Fruit fly (Drosophila melanogaster) whole organism, prepupa: ENCODE results near the gene Cyp4ac2.

ENCODE experiments used
- Blimp-1 ChIP-seq: fragments of 200-800 bp; sonication (Bioruptor generic); optimal IDR thresholded peaks from 3 replicates; lab custom pipeline; 2017; ENCODE audit warnings: missing biosample characterization, missing genetic modification characterization, mild to moderate bottlenecking, moderate library complexity, missing genetic modification reagents
- CG10631 ChIP-seq: fragments of 200-800 bp; sonication (Bioruptor generic); optimal IDR thresholded peaks from 2 replicates; lab custom pipeline; 2016; ENCODE audit warnings: missing biosample characterization, missing genetic modification characterization
- CG10669 ChIP-seq: fragments of 200-800 bp; sonication (Bioruptor generic); optimal IDR thresholded peaks from 3 replicates; lab custom pipeline; 2018; ENCODE audit warnings: missing biosample characterization, mild to moderate bottlenecking, missing genetic modification characterization, moderate library complexity
- CG11294 ChIP-seq: fragments of 200-800 bp; sonication (Bioruptor generic); IDR thresholded peaks from 2 replicates; pipeline ENCODE4 v1.3.6; 2022; ENCODE audit warnings: missing biosample characterization, missing genetic modification characterization
- CG11762 ChIP-seq: fragments of 200-800 bp; sonication (Bioruptor generic); optimal IDR thresholded peaks from 3 replicates; lab custom pipeline; 2016; ENCODE audit warnings: missing biosample characterization, missing genetic modification characterization; ENCODE audit not compliant: insufficient read depth
- CG15336 ChIP-seq: fragments of 200-800 bp; sonication (Bioruptor generic); IDR thresholded peaks from 2 replicates; pipeline ENCODE4 v1.3.6; 2022; ENCODE audit warnings: missing biosample characterization, missing genetic modification characterization
- CG1621 ChIP-seq: fragments of 200-800 bp; sonication (Bioruptor generic); optimal IDR thresholded peaks from 3 replicates; lab custom pipeline; 2018; ENCODE audit warnings: missing biosample characterization, mild to moderate bottlenecking, missing genetic modification characterization
- CG3032 ChIP-seq: fragments of 200-800 bp; optimal IDR thresholded peaks from 2 replicates; lab custom pipeline; 2019; ENCODE audit warnings: missing biosample characterization, mild to moderate bottlenecking, missing genetic modification characterization, moderate library complexity
- CG31627 ChIP-seq: fragments of 200-800 bp; sonication (Bioruptor generic); optimal IDR thresholded peaks from 3 replicates; lab custom pipeline; 2016; ENCODE audit warnings: missing biosample characterization, missing genetic modification characterization
- CG32006 ChIP-seq: fragments of 200-800 bp; sonication (Bioruptor generic); optimal IDR thresholded peaks from 3 replicates; lab custom pipeline; 2017; ENCODE audit warnings: missing biosample characterization, mild to moderate bottlenecking, missing genetic modification characterization
- CG34406 ChIP-seq: fragments of 200-800 bp; sonication (Bioruptor generic); optimal IDR thresholded peaks from 3 replicates; lab custom pipeline; 2016; ENCODE audit warnings: missing biosample characterization, missing genetic modification characterization
- CG4318 ChIP-seq: fragments of 200-800 bp; sonication (Bioruptor generic); optimal IDR thresholded peaks from 3 replicates; lab custom pipeline; 2017; ENCODE audit warnings: missing biosample characterization, mild to moderate bottlenecking, missing genetic modification characterization
- CG6792 ChIP-seq: fragments of 200-800 bp; sonication (Bioruptor generic); optimal IDR thresholded peaks from 3 replicates; lab custom pipeline; 2016; ENCODE audit warnings: missing biosample characterization, missing genetic modification characterization
- CG6808 ChIP-seq: fragments of 200-800 bp; sonication (Bioruptor generic); optimal IDR thresholded peaks from 3 replicates; lab custom pipeline; 2017; ENCODE audit warnings: missing biosample characterization, missing genetic modification characterization, mild to moderate bottlenecking, moderate library complexity, missing genetic modification reagents
- CG6854 ChIP-seq: fragments of 200-800 bp; sonication (Bioruptor generic); optimal IDR thresholded peaks from 2 replicates; lab custom pipeline; 2017; ENCODE audit warnings: missing biosample characterization, mild to moderate bottlenecking, missing genetic modification characterization
- CG7368 ChIP-seq: fragments of 200-800 bp; sonication (Bioruptor generic); optimal IDR thresholded peaks from 3 replicates; lab custom pipeline; 2016; ENCODE audit warnings: missing biosample characterization, missing genetic modification characterization
- CG8119 ChIP-seq: fragments of 200-800 bp; sonication (Bioruptor generic); IDR thresholded peaks from 3 replicates; pipeline ENCODE4 v1.3.6; 2022; ENCODE audit warnings: missing biosample characterization, missing genetic modification characterization
- CG8632 ChIP-seq: fragments of 200-800 bp; sonication (Bioruptor generic); optimal IDR thresholded peaks from 3 replicates; lab custom pipeline; 2016; ENCODE audit warnings: missing biosample characterization, missing genetic modification characterization
- Eip78C ChIP-seq: fragments of 200-800 bp; sonication (Bioruptor generic); peaks from one replicate; lab custom pipeline; 2016; ENCODE audit warnings: missing biosample characterization, missing genetic modification characterization
- Eip93F ChIP-seq: fragments of 200-800 bp; sonication (Bioruptor generic); optimal IDR thresholded peaks from 2 replicates; lab custom pipeline; 2016; ENCODE audit warnings: missing biosample characterization, mild to moderate bottlenecking, missing genetic modification characterization
- Ets21C ChIP-seq: fragments of 200-800 bp; sonication (Bioruptor generic); optimal IDR thresholded peaks from 3 replicates; lab custom pipeline; 2016; ENCODE audit warnings: missing biosample characterization, missing genetic modification characterization
- Gug ChIP-seq: fragments of 200-800 bp; sonication (Bioruptor generic); IDR thresholded peaks from 2 replicates; pipeline ENCODE4 v1.3.6; 2022; ENCODE audit warnings: missing biosample characterization, missing genetic modification characterization
- Hr39 ChIP-seq: fragments of 200-800 bp; sonication (Bioruptor generic); optimal IDR thresholded peaks from 2 replicates; lab custom pipeline; 2016; ENCODE audit warnings: missing biosample characterization, missing genetic modification characterization
- Lpt ChIP-seq: fragments of 200-800 bp; sonication (Bioruptor generic); optimal IDR thresholded peaks from 3 replicates; lab custom pipeline; 2016; ENCODE audit warnings: missing biosample characterization, missing genetic modification characterization
- Smox ChIP-seq: fragments of 200-800 bp; sonication (Bioruptor generic); optimal IDR thresholded peaks from 3 replicates; lab custom pipeline; 2016; ENCODE audit warnings: missing biosample characterization, missing genetic modification characterization
- Sox102F ChIP-seq: fragments of 200-800 bp; sonication (Bioruptor generic); optimal IDR thresholded peaks from 2 replicates; lab custom pipeline; 2016; ENCODE audit warnings: missing biosample characterization, mild to moderate bottlenecking, missing genetic modification characterization
- Sox14 ChIP-seq: fragments of 200-800 bp; sonication (Bioruptor generic); optimal IDR thresholded peaks from 3 replicates; lab custom pipeline; 2016; ENCODE audit warnings: missing biosample characterization, missing genetic modification characterization
- Sox15 ChIP-seq: fragments of 200-800 bp; sonication (Bioruptor generic); optimal IDR thresholded peaks from 3 replicates; lab custom pipeline; 2016; ENCODE audit warnings: missing biosample characterization, missing genetic modification characterization
- acj6 ChIP-seq: fragments of 200-800 bp; sonication (Bioruptor generic); optimal IDR thresholded peaks from 3 replicates; lab custom pipeline; 2016; ENCODE audit warnings: missing biosample characterization, missing genetic modification characterization
- cyc ChIP-seq: fragments of 200-800 bp; sonication (Bioruptor generic); optimal IDR thresholded peaks from 3 replicates; lab custom pipeline; 2016; ENCODE audit warnings: missing biosample characterization, missing genetic modification characterization
- dac ChIP-seq: fragments of 200-800 bp; sonication (Bioruptor generic); optimal IDR thresholded peaks from 2 replicates; lab custom pipeline; 2017; ENCODE audit warnings: missing biosample characterization, mild to moderate bottlenecking, missing genetic modification characterization
- esn ChIP-seq: fragments of 200-800 bp; sonication (Bioruptor generic); optimal IDR thresholded peaks from 2 replicates; lab custom pipeline; 2016; ENCODE audit warnings: missing biosample characterization, mild to moderate bottlenecking, missing genetic modification characterization, moderate library complexity
- fd59A ChIP-seq: fragments of 200-800 bp; sonication (Bioruptor generic); optimal IDR thresholded peaks from 2 replicates; lab custom pipeline; 2017; ENCODE audit warnings: missing biosample characterization, mild to moderate bottlenecking, missing genetic modification characterization, missing genetic modification reagents
- fd85E ChIP-seq: fragments of 200-800 bp; sonication (Bioruptor generic); optimal IDR thresholded peaks from 3 replicates; lab custom pipeline; 2016; ENCODE audit warnings: missing biosample characterization, missing genetic modification characterization
- fkh ChIP-seq: fragments of 200-800 bp; sonication (Bioruptor generic); optimal IDR thresholded peaks from 3 replicates; lab custom pipeline; 2017; ENCODE audit warnings: missing biosample characterization, mild to moderate bottlenecking, missing genetic modification characterization, moderate library complexity
- pdm3 ChIP-seq: fragments of 200-800 bp; sonication (Bioruptor generic); optimal IDR thresholded peaks from 3 replicates; lab custom pipeline; 2016; ENCODE audit warnings: missing biosample characterization, missing genetic modification characterization
- salr ChIP-seq, 2 experiments: fragments of 200-800 bp; sonication (Bioruptor generic); optimal IDR thresholded peaks; 3 replicates each; lab custom pipeline; 2016 to 2018; ENCODE audit warnings: missing biosample characterization in 2 of 2, missing genetic modification characterization in 2 of 2, mild to moderate bottlenecking in 1 of 2
- spab ChIP-seq: fragments of 200-800 bp; sonication (Bioruptor generic); optimal IDR thresholded peaks from 2 replicates; lab custom pipeline; 2017; ENCODE audit warnings: missing biosample characterization, mild to moderate bottlenecking, missing genetic modification characterization, missing genetic modification reagents
- svp ChIP-seq: fragments of 200-800 bp; sonication (Bioruptor generic); peaks from one replicate; lab custom pipeline; 2016; ENCODE audit warnings: missing biosample characterization, missing genetic modification characterization
- vri ChIP-seq: fragments of 200-800 bp; sonication (Bioruptor generic); optimal IDR thresholded peaks from 3 replicates; lab custom pipeline; 2016; ENCODE audit warnings: missing biosample characterization, mild to moderate bottlenecking, missing genetic modification characterization

The Cyp4ac2 gene

DNA sequence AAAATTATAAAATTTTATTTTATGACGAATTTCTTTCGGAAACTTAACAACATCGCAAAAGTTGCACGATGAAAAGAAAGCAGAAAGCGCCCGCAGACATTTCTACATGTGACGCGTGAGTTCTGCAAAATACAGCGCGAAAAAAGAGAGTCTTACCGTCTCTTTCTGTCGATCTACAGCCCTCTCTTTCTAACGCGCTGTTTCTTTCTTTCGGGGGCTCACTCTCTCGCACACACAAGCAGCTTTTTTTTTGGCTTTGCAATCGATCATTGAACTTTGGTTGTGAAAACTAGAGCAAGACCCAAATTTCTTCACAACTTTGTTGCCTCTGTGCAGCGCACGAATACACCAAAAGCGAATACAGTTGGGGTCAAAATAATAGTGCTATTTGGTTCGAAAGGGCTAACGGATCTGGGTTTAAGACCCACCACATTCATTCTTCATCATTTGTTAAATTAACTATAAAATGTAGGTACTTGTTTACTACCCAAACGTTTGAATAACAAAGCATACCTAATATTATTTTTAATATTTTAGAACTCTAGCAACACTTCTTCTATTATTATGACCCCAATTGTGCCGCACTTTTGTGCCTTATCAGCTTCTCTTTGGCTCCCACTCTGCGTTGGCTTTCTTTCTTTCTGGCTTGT lies 32.9 kb downstream of the Cyp4ac2 start (continued):
- TF ChIP-seq CG11762 (GFP tag; lab: Kevin White, UChicago) (peak; percentile 22), CG31627 (peak; percentile 73), pdm3 (GFP tag; lab: Kevin White, UChicago) (peak; percentile 80), Sox14 (GFP tag; lab: Kevin White, UChicago) (peak; percentile 77), Sox102F (GFP tag; lab: Kevin White, UChicago) (peak; percentile 79), salr (GFP tag; optimal IDR thresholded peaks at IDR 0.05; lab: Kevin White, UChicago) (peak in 1 of 2 experiments; percentile 46), CG32006 (peak; percentile 76), CG6808 (GFP tag; lab: Kevin White, UChicago) (no peak), CG8632 (peak; percentile 74), CG15336 (GFP tag; lab: Robert Waterston, UW) (peak; percentile 75), CG10669 (GFP tag; lab: Kevin White, UChicago) (no peak), Lpt (GFP tag; lab: Kevin White, UChicago) (peak; percentile 5), Ets21C (GFP tag; lab: Kevin White, UChicago) (peak; percentile 73), Eip78C (GFP tag; lab: Kevin White, UChicago) (peak; percentile 91), CG3032 (tag; lab: Kevin White, UChicago) (peak; percentile 6), dac (GFP tag; lab: Kevin White, UChicago) (peak; percentile 69), Eip93F (GFP tag; lab: Kevin White, UChicago) (peak; percentile 75), Hr39 (GFP tag; lab: Kevin White, UChicago) (peak; percentile 71), CG4318 (GFP tag; lab: Kevin White, UChicago) (peak; percentile 34), fd85E (GFP tag; lab: Kevin White, UChicago) (peak; percentile 21), fd59A (no peak), svp (GFP tag; lab: Kevin White, UChicago) (peak; percentile 85), Smox (GFP tag; lab: Kevin White, UChicago) (peak; percentile 80), CG8119 (peak; percentile 70), CG34406 (peak; percentile 76), vri (GFP tag; lab: Kevin White, UChicago) (no peak), CG10631 (GFP tag; lab: Kevin White, UChicago) (peak; percentile 40), spab (GFP tag; lab: Kevin White, UChicago) (no peak), CG7368 (GFP tag; lab: Kevin White, UChicago) (peak; percentile 38), CG11294 (GFP tag; lab: Robert Waterston, UW) (no peak), CG6792 (peak; percentile 78), Sox15 (peak; percentile 49), CG1621 (tag; lab: Kevin White, UChicago) (no peak), esn (GFP tag; lab: Kevin White, UChicago) (peak; percentile 91), cyc (GFP tag; lab: Kevin White, UChicago) (peak; percentile 58)

DNA sequence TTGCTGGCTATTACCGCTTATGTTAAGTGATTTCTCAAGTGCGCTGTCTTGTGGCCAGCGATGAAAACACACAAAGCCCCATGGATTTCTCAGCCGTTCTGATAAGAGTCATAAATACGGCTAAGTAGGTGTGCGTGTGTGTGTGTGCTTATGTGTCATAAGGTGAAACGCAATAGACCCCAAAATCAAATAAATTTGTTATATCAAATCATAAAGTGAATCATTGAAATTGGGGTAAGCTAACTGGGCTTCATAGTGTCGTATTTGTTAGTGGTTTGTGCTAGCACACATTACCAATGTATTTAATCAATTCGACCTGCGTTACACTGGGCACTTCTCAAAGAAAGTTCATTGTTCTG lies 33.4 kb downstream of the Cyp4ac2 start:
- TF ChIP-seq fd59A, result no peak
- no peak for TF ChIP-seq CG8632
- no peak for TF ChIP-seq Blimp-1
- TF ChIP-seq Eip78C (GFP tag; lab: Kevin White, UChicago), result no peak
- TF ChIP-seq Gug, result no peak
- no peak for TF ChIP-seq fkh (GFP tag; lab: Kevin White, UChicago)
- TF ChIP-seq CG6854, result no peak
- no peak for TF ChIP-seq acj6 (GFP tag; lab: Kevin White, UChicago)
- TF ChIP-seq, all 60 proteins: peak for 0
